Fruit fly (Drosophila melanogaster) Kc167 (cell line): ENCODE results near the gene Ulp1.

Experiments used
- Myc ChIP-seq: fragments of >200 bp; optimal IDR thresholded peaks from 2 replicates; lab custom pipeline; 2017; ENCODE audit warnings: missing external identifiers
- Sin3A ChIP-seq: fragments of >200 bp; optimal IDR thresholded peaks from 2 replicates; lab custom pipeline; 2018; ENCODE audit warnings: missing external identifiers
- h ChIP-seq: fragments of >200 bp; optimal IDR thresholded peaks from 3 replicates; lab custom pipeline; 2018; ENCODE audit warnings: missing external identifiers
- insv ChIP-seq: fragments of >200 bp; optimal IDR thresholded peaks from 3 replicates; lab custom pipeline; 2018; ENCODE audit warnings: missing external identifiers
- psq ChIP-seq: fragments of >200 bp; optimal IDR thresholded peaks from 2 replicates; lab custom pipeline; 2017; ENCODE audit warnings: missing external identifiers
- ttk ChIP-seq: sonication (Bioruptor generic); optimal IDR thresholded peaks from 2 replicates; lab custom pipeline; 2017; ENCODE audit warnings: missing external identifiers

Ulp1 gene

dm6 chrX:19208014-19208413, at the start of gene Ulp1:
Gene Ulp1, minus strand, starts transcription at chrX:19208187.
- no peak for TF ChIP-seq h (lab: Kevin White, UChicago)
- no peak for TF ChIP-seq psq (lab: Kevin White, UChicago)
- TF ChIP-seq ttk (lab: Kevin White, UChicago), result no peak
- TF ChIP-seq Myc (lab: Kevin White, UChicago), result no peak
- no peak for TF ChIP-seq Sin3A (lab: Kevin White, UChicago)
- no peak for TF ChIP-seq insv (lab: Kevin White, UChicago)

- TF ChIP-seq h (lab: Kevin White, UChicago), result no peak
- no peak for TF ChIP-seq Myc (lab: Kevin White, UChicago)
- TF ChIP-seq insv (lab: Kevin White, UChicago), result no peak
- no peak for TF ChIP-seq ttk (lab: Kevin White, UChicago)
- TF ChIP-seq Sin3A (lab: Kevin White, UChicago), result no peak
- TF ChIP-seq psq (lab: Kevin White, UChicago), result no peak
Measured at dm6 chrX:19250151-19250550, 42.2 kb upstream of the Ulp1 start.

- TF ChIP-seq psq (lab: Kevin White, UChicago), result no peak
- no peak for TF ChIP-seq h (lab: Kevin White, UChicago)
- no peak for TF ChIP-seq ttk (lab: Kevin White, UChicago)
- no peak for TF ChIP-seq Myc (lab: Kevin White, UChicago)
- no peak for TF ChIP-seq insv (lab: Kevin White, UChicago)
- no peak for TF ChIP-seq Sin3A (lab: Kevin White, UChicago)
Measured at dm6 chrX:19249339-19249738, 41.4 kb upstream of the Ulp1 start.

- no peak for TF ChIP-seq insv (lab: Kevin White, UChicago)
- TF ChIP-seq Sin3A (lab: Kevin White, UChicago), result no peak
- no peak for TF ChIP-seq h (lab: Kevin White, UChicago)
- no peak for TF ChIP-seq Myc (lab: Kevin White, UChicago)
- no peak for TF ChIP-seq ttk (lab: Kevin White, UChicago)
- TF ChIP-seq psq (lab: Kevin White, UChicago), result no peak
Measured at dm6 chrX:19248426-19249217, 40.6 kb upstream of the Ulp1 start, which contains the start of gene Hs3st-B. Gene Hs3st-B, plus strand, starts transcription at chrX:19248639.

DNA sequence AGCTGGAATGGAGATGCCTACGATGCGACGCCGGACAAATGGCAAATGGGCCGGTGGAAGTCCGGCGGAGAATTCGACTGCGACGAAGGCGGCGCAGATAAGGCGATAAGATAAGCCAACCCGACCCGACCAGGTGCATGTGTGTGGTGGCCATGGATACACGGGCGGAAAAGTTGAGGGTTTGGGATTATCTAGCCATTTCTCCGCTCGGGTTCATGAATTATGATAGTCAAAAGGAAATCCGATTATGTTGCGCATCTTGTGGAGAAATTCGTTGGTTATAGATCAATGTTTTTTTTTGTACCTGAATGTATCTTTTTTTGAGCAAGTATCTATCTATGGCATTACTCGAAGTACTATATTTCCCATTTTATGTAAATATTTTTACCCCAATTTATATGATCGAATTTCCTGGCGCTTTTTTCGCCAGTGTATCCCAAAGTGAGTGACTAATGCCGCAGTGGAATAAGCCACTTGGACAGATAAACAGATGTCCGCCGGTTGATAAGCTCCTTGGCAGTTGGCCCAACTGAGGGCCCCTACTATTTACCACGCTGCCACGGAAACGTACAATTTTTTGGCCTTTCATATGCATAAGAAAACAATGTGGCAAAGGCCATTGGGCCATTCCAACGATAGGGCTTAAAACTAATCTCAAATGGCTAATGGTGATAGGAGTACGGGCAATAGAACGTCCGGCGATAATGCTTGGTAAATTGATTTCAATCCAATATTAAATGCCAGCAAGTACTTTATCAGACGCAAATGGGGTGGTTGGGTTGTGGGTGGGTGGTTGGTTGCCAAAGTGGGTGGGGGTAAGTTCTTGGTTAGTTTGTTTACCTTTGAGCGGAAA, 39.4 kb upstream of the Ulp1 start, which contains the start of gene CG7992:
Gene CG7992, minus strand, starts transcription at position 51 of the 853 bp plus-strand sequence.
- no peak for TF ChIP-seq psq (lab: Kevin White, UChicago)
- TF ChIP-seq insv (lab: Kevin White, UChicago), result no peak

- TF ChIP-seq Myc (lab: Kevin White, UChicago) (no peak), insv (lab: Kevin White, UChicago) (no peak), h (lab: Kevin White, UChicago) (no peak), psq (lab: Kevin White, UChicago) (no peak), ttk (lab: Kevin White, UChicago) (no peak), Sin3A (lab: Kevin White, UChicago) (no peak)
Measured at dm6 chrX:19243379-19243834, 35.4 kb upstream of the Ulp1 start, which contains the start of gene CG7889. Gene CG7889, plus strand, starts transcription at chrX:19243631.

DNA sequence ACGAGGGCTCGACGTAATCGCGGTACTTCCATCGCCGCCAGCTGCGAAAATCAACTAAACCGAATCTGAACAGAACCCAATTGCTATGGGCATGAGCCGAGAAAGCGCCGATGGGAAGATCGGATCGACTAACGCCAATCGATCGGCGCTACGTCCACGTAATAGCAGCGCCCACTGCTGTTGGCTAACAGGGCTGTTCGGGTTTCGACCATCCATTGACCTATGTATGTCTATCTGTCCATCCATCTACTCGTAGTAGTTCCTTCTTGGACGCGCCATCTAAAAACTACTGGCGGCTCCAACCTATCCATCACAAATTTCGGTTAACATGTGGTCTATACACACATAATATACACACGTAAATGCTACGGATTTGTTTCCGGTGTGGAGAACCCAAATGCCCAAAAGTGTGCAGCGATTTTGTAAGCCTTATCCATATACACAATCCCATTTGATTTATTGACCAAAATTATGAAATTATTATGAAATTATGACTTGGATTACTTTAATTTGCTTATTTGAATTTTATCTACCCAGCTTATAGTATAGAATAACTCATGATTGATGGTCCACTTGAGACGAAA, 33.9 kb upstream of the Ulp1 start, which contains the start of gene CG14196:
Gene CG14196, minus strand, starts transcription at position 51 of the 584 bp plus-strand sequence.
- no peak for TF ChIP-seq Myc (lab: Kevin White, UChicago)
- TF ChIP-seq psq (lab: Kevin White, UChicago), result no peak
- TF ChIP-seq ttk (lab: Kevin White, UChicago), result no peak
- TF ChIP-seq Sin3A (lab: Kevin White, UChicago), result no peak
- no peak for TF ChIP-seq insv (lab: Kevin White, UChicago)
- no peak for TF ChIP-seq h (lab: Kevin White, UChicago)

- TF ChIP-seq Myc (lab: Kevin White, UChicago) (no peak), Sin3A (lab: Kevin White, UChicago) (no peak), psq (lab: Kevin White, UChicago) (no peak), h (lab: Kevin White, UChicago) (no peak), ttk (lab: Kevin White, UChicago) (no peak), insv (lab: Kevin White, UChicago) (no peak)
Measured at dm6 chrX:19240230-19240839, 32.3 kb upstream of the Ulp1 start.

- TF ChIP-seq insv (lab: Kevin White, UChicago), result no peak
- TF ChIP-seq Sin3A (lab: Kevin White, UChicago), result no peak
- no peak for TF ChIP-seq Myc (lab: Kevin White, UChicago)
- TF ChIP-seq h (lab: Kevin White, UChicago), result no peak
- no peak for TF ChIP-seq ttk (lab: Kevin White, UChicago)
- TF ChIP-seq psq (lab: Kevin White, UChicago), result no peak
Measured at dm6 chrX:19239365-19239764, 31.4 kb upstream of the Ulp1 start.

DNA sequence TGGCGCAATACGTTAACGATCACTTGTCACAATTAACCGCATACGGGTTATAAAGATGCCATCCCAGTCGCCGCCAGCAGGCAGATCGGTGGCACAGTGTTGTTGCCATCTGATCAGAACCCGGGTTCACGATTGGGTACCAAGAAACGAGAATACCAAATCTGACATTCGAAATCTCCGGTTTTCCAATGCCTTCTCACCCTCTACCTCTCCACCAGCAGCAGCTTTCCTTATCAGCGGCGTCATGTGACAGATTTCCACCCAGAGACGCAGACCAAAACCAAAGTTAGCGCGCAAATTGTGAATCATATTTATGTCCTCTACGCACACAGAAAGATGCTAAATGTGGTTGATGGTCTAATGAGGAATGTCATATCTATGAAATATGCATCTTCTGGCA, 30.6 kb upstream of the Ulp1 start:
- TF ChIP-seq Myc (lab: Kevin White, UChicago) (no peak), psq (lab: Kevin White, UChicago) (no peak), h (lab: Kevin White, UChicago) (no peak), Sin3A (lab: Kevin White, UChicago) (no peak), ttk (lab: Kevin White, UChicago) (no peak), insv (lab: Kevin White, UChicago) (no peak)
